Fruit fly (Drosophila melanogaster) S2 (cell line): ENCODE data around the gene RhoBTB.

Experiments used
- CG8478 ChIP-seq: fragments of >200 bp; optimal IDR thresholded peaks from 2 replicates; lab custom pipeline; 2018
- CTCF ChIP-seq, 2 experiments: fragments of >200 bp; optimal IDR thresholded peaks; 2 replicates each; lab custom pipeline; 2018

DNA sequence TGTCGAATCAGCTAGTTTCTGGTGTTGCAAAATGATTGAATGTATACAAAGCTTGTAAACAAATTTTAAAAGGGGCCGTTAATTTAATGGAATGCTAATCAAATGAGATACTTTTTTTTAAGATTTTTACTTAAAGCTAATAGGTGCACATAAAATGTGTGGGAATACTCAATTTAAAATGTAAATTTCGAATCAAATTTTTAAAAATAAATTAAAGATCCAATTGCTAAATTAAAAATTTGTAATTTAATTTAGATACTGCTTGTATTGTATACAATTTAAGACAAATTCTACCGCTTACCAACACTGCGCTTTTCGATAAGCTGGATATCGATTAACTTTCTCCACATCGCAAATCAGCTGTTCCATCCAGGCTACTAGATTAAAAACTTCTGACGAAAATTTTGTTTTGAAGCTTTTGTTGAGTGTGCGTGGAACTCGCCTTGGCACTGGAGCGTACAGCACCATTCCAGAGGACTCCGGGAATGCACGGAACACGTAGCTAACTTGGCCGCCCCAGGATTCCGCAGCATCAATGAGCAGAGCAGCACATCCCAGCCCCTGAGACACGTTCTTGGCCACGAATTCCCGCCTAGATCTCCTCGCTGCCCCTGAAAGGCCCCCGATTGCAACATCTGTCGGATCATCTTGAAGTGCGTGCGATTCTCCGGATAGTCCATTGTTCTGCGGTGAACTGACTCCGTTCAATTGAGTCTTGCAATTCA, 8.2 kb downstream of the RhoBTB start, which contains the start of the genes CG5498 and fbl:
- TF ChIP-seq CTCF (optimal IDR thresholded peaks at IDR 0.05; lab: Kevin White, UChicago) (no peak), CG8478 (lab: Kevin White, UChicago) (no peak)
